Fruit fly (Drosophila melanogaster) whole organism, embryonic: Measurements from ENCODE around the gene COX7AL2.

Experiments used
- C15 ChIP-seq: fragments of 200-800 bp; sonication (Bioruptor generic); IDR thresholded peaks from 3 replicates; pipeline ENCODE4 v1.3.6; 2022; ENCODE audit warnings: missing biosample characterization, missing genetic modification characterization
- CG10565 ChIP-seq: fragments of 200-800 bp; sonication (Bioruptor generic); optimal IDR thresholded peaks from 3 replicates; lab custom pipeline; 2016; ENCODE audit warnings: missing biosample characterization, mild to moderate bottlenecking, missing genetic modification characterization
- CG11093 ChIP-seq: fragments of 200-800 bp; sonication (Bioruptor generic); IDR thresholded peaks from 3 replicates; pipeline ENCODE4 v1.3.6; 2022; ENCODE audit warnings: missing biosample characterization, missing genetic modification characterization
- CG12071 ChIP-seq: fragments of 200-800 bp; sonication (Bioruptor generic); optimal IDR thresholded peaks from 3 replicates; lab custom pipeline; 2018; ENCODE audit warnings: missing biosample characterization, mild to moderate bottlenecking, missing genetic modification characterization
- CG12155 ChIP-seq: fragments of 200-800 bp; sonication (Bioruptor generic); optimal IDR thresholded peaks from 3 replicates; lab custom pipeline; 2016; ENCODE audit warnings: missing biosample characterization, missing genetic modification characterization
- CG12659 ChIP-seq: fragments of 200-800 bp; sonication (Bioruptor generic); optimal IDR thresholded peaks from 3 replicates; lab custom pipeline; 2017; ENCODE audit warnings: mild to moderate bottlenecking, missing biosample characterization, missing genetic modification reagents, missing genetic modification characterization
- CG12769 ChIP-seq: fragments of 200-800 bp; sonication (Bioruptor generic); optimal IDR thresholded peaks from 2 replicates; lab custom pipeline; 2019; ENCODE audit warnings: missing biosample characterization, mild to moderate bottlenecking, missing genetic modification characterization, moderate library complexity
- CG13894 ChIP-seq: fragments of 200-800 bp; sonication (Bioruptor generic); optimal IDR thresholded peaks from 3 replicates; lab custom pipeline; 2018; ENCODE audit warnings: missing biosample characterization, mild to moderate bottlenecking, missing genetic modification characterization, moderate library complexity
- CG30020 ChIP-seq: fragments of 200-800 bp; optimal IDR thresholded peaks from 2 replicates; lab custom pipeline; 2019; ENCODE audit warnings: missing biosample characterization, mild to moderate bottlenecking, missing genetic modification characterization, moderate library complexity
- CG3163 ChIP-seq: fragments of 200-800 bp; sonication (Bioruptor generic); optimal IDR thresholded peaks from 3 replicates; lab custom pipeline; 2016; ENCODE audit warnings: missing biosample characterization, missing genetic modification characterization
- CG5180 ChIP-seq: fragments of 200-800 bp; sonication (Bioruptor generic); optimal IDR thresholded peaks from 3 replicates; lab custom pipeline; 2017; ENCODE audit warnings: missing biosample characterization, missing genetic modification characterization, mild to moderate bottlenecking, moderate library complexity, missing genetic modification reagents
- CG6254 ChIP-seq: fragments of 200-800 bp; sonication (Bioruptor generic); optimal IDR thresholded peaks from 3 replicates; lab custom pipeline; 2017; ENCODE audit warnings: mild to moderate bottlenecking, missing biosample characterization, missing genetic modification reagents, missing genetic modification characterization
- CG6272 ChIP-seq: fragments of 200-800 bp; sonication (Bioruptor generic); IDR thresholded peaks from 2 replicates; pipeline ENCODE4 v1.3.6; 2022; ENCODE audit warnings: missing biosample characterization, missing genetic modification characterization
- CG7963 ChIP-seq: fragments of 200-800 bp; sonication (Bioruptor generic); IDR thresholded peaks from 3 replicates; pipeline ENCODE4 v1.3.6; 2022; ENCODE audit warnings: missing biosample characterization, missing genetic modification characterization; ENCODE audit not compliant: partially characterized antibody
- CG8478 ChIP-seq: fragments of >200 bp; optimal IDR thresholded peaks from 2 replicates; lab custom pipeline; 2018
- Dll ChIP-seq: fragments of 200-800 bp; sonication (Bioruptor generic); IDR thresholded peaks from 4 replicates; pipeline ENCODE4 v1.3.6; 2022; ENCODE audit warnings: missing biosample characterization, missing genetic modification characterization; ENCODE audit not compliant: partially characterized antibody
- Eip74EF ChIP-seq, 2 experiments: fragments of 200-800 bp in 1 of 2; fragments of >200 bp in 1 of 2; sonication (Bioruptor generic) in 1 of 2; optimal IDR thresholded peaks; 2 replicates each; lab custom pipeline; 2017 to 2019; ENCODE audit warnings: missing biosample characterization in 2 of 2, missing genetic modification characterization in 2 of 2, mild to moderate bottlenecking in 1 of 2, moderate library complexity in 1 of 2
- HLH4C ChIP-seq: fragments of 200-800 bp; sonication (Bioruptor generic); IDR thresholded peaks from 3 replicates; pipeline ENCODE4 v1.3.6; 2022; ENCODE audit warnings: missing biosample characterization, missing genetic modification characterization; ENCODE audit not compliant: partially characterized antibody
- HLHmδ ChIP-seq: fragments of 200-800 bp; sonication (Bioruptor generic); optimal IDR thresholded peaks from 2 replicates; lab custom pipeline; 2018; ENCODE audit warnings: missing biosample characterization, mild to moderate bottlenecking, missing genetic modification characterization, moderate library complexity
- Hmr ChIP-seq: fragments of 200-800 bp; sonication (Bioruptor generic); optimal IDR thresholded peaks from 3 replicates; lab custom pipeline; 2017; ENCODE audit warnings: mild to moderate bottlenecking, missing biosample characterization, missing genetic modification reagents, missing genetic modification characterization
- Lhr ChIP-seq: fragments of 200-800 bp; sonication (Bioruptor generic); optimal IDR thresholded peaks from 3 replicates; lab custom pipeline; 2017; ENCODE audit warnings: mild to moderate bottlenecking, missing biosample characterization, missing genetic modification reagents, missing genetic modification characterization
- Med ChIP-seq: fragments of 200-800 bp; sonication (Bioruptor generic); peaks from one replicate; lab custom pipeline; 2016; ENCODE audit warnings: missing biosample characterization, missing genetic modification characterization, mild to moderate bottlenecking, inconsistent platforms, moderate library complexity
- Nf-YC ChIP-seq: fragments of 200-800 bp; optimal IDR thresholded peaks from 3 replicates; lab custom pipeline; 2019; ENCODE audit warnings: missing biosample characterization, mild to moderate bottlenecking, missing genetic modification characterization, moderate library complexity
- NfI ChIP-seq: fragments of 200-800 bp; sonication (Bioruptor generic); optimal IDR thresholded peaks from 3 replicates; lab custom pipeline; 2018; ENCODE audit warnings: missing biosample characterization, mild to moderate bottlenecking, missing genetic modification characterization, moderate library complexity
- Pdp1 ChIP-seq, 2 experiments: fragments of 200-800 bp; sonication (Bioruptor generic); optimal IDR thresholded peaks; 3 replicates each; lab custom pipeline; 2016; ENCODE audit warnings: missing biosample characterization in 2 of 2, missing genetic modification characterization in 2 of 2, mild to moderate bottlenecking in 1 of 2, moderate library complexity in 1 of 2
- Rx ChIP-seq: fragments of 200-800 bp; sonication (Bioruptor generic); IDR thresholded peaks from 2 replicates; pipeline ENCODE4 v1.3.6; 2022; ENCODE audit warnings: missing biosample characterization, missing genetic modification characterization
- cg ChIP-seq: fragments of 200-800 bp; sonication (Bioruptor generic); optimal IDR thresholded peaks from 3 replicates; lab custom pipeline; 2019; ENCODE audit warnings: missing biosample characterization, mild to moderate bottlenecking, missing genetic modification characterization, moderate library complexity
- corto ChIP-seq: fragments of 200-800 bp; sonication (Bioruptor generic); optimal IDR thresholded peaks from 2 replicates; lab custom pipeline; 2016; ENCODE audit warnings: missing biosample characterization, mild to moderate bottlenecking, missing genetic modification characterization, moderate library complexity
- dm ChIP-seq: fragments of 200-800 bp; sonication (Bioruptor generic); optimal IDR thresholded peaks from 3 replicates; lab custom pipeline; 2016; ENCODE audit warnings: missing biosample characterization, missing genetic modification characterization
- eve ChIP-seq, 2 experiments: fragments of >200 bp; optimal IDR thresholded peaks; 2 replicates each; lab custom pipeline; 2017; ENCODE audit warnings: missing biosample characterization in 2 of 2, missing genetic modification characterization in 2 of 2
- ftz-f1 ChIP-seq: fragments of 200-800 bp; sonication (Bioruptor generic); optimal IDR thresholded peaks from 2 replicates; lab custom pipeline; 2016; ENCODE audit warnings: missing biosample characterization, missing genetic modification characterization
- grn ChIP-seq: fragments of 200-800 bp; sonication (Bioruptor generic); optimal IDR thresholded peaks from 3 replicates; lab custom pipeline; 2017; ENCODE audit warnings: missing biosample characterization, missing genetic modification characterization
- gro ChIP-seq: fragments of 200-800 bp; sonication (Bioruptor generic); optimal IDR thresholded peaks from 2 replicates; lab custom pipeline; 2016; ENCODE audit warnings: missing biosample characterization, missing genetic modification characterization
- knrl ChIP-seq: fragments of 200-800 bp; sonication (Bioruptor generic); IDR thresholded peaks from 3 replicates; pipeline ENCODE4 v1.3.6; 2022; ENCODE audit warnings: missing biosample characterization, missing genetic modification characterization; ENCODE audit not compliant: partially characterized antibody
- lbe ChIP-seq: fragments of 200-800 bp; sonication (Bioruptor generic); optimal IDR thresholded peaks from 2 replicates; lab custom pipeline; 2016; ENCODE audit warnings: missing biosample characterization, mild to moderate bottlenecking, missing genetic modification characterization
- lilli ChIP-seq: fragments of 200-800 bp; sonication (Bioruptor generic); optimal IDR thresholded peaks from 3 replicates; lab custom pipeline; 2016; ENCODE audit warnings: missing biosample characterization, missing genetic modification characterization
- lola ChIP-seq, 3 experiments: fragments of >200 bp in 2 of 3; fragments of 200-800 bp in 1 of 3; sonication (Bioruptor generic) in 1 of 3; optimal IDR thresholded peaks; 2 replicates each; lab custom pipeline; 2017 to 2019; ENCODE audit warnings: missing biosample characterization in 3 of 3, missing genetic modification characterization in 3 of 3, mild to moderate bottlenecking in 1 of 3, moderate library complexity in 1 of 3
- nom ChIP-seq: fragments of 200-800 bp; sonication (Bioruptor generic); optimal IDR thresholded peaks from 2 replicates; lab custom pipeline; 2017; ENCODE audit warnings: missing biosample characterization, missing genetic modification characterization, mild to moderate bottlenecking, moderate library complexity, missing genetic modification reagents
- pnt ChIP-seq: fragments of 200-800 bp; sonication (Bioruptor generic); optimal IDR thresholded peaks from 3 replicates; lab custom pipeline; 2016; ENCODE audit warnings: missing biosample characterization, missing genetic modification characterization
- ssp ChIP-seq: fragments of 200-800 bp; sonication (Bioruptor generic); IDR thresholded peaks from 2 replicates; pipeline ENCODE4 v1.3.6; 2022; ENCODE audit warnings: missing biosample characterization, missing genetic modification characterization
- sug ChIP-seq: fragments of 200-800 bp; optimal IDR thresholded peaks from 2 replicates; lab custom pipeline; 2019; ENCODE audit warnings: missing biosample characterization, mild to moderate bottlenecking, missing genetic modification characterization, moderate library complexity
- tap ChIP-seq: fragments of 200-800 bp; optimal IDR thresholded peaks from 3 replicates; lab custom pipeline; 2019; ENCODE audit warnings: missing biosample characterization, mild to moderate bottlenecking, missing genetic modification characterization, moderate library complexity
- unpg ChIP-seq: fragments of 200-800 bp; sonication (Bioruptor generic); optimal IDR thresholded peaks from 3 replicates; lab custom pipeline; 2018; ENCODE audit warnings: missing biosample characterization, mild to moderate bottlenecking, missing genetic modification characterization, moderate library complexity
- usp ChIP-seq: fragments of >200 bp; optimal IDR thresholded peaks from 2 replicates; lab custom pipeline; 2017; ENCODE audit warnings: missing biosample characterization, missing genetic modification characterization
- yki ChIP-seq: fragments of >200 bp; optimal IDR thresholded peaks from 3 replicates; lab custom pipeline; 2018

Gene COX7AL2

dm6 chr2L:2200136-2201036 is 2.7 kb upstream of the COX7AL2 start (continued):
- peak; percentile 4 for TF ChIP-seq CG6254 (GFP tag; lab: Kevin White, UChicago)
- TF ChIP-seq tap = no peak
- TF ChIP-seq usp (GFP tag; lab: Kevin White, UChicago) = peak; percentile 31
- TF ChIP-seq Med (GFP tag; lab: Kevin White, UChicago) = peak; percentile 58
- peak; percentile 33 for TF ChIP-seq lbe
- peak; percentile 7 for TF ChIP-seq Hmr (GFP tag; lab: Kevin White, UChicago)
- TF ChIP-seq unpg (GFP tag; lab: Kevin White, UChicago) = no peak
- TF ChIP-seq CG12769 = peak; percentile 81
- peak; percentile 82 for TF ChIP-seq CG13894
- TF ChIP-seq grn (GFP tag; lab: Kevin White, UChicago) = peak; percentile 22
- TF ChIP-seq cg (GFP tag; lab: Kevin White, UChicago) = peak; percentile 89
- no peak for TF ChIP-seq dm (GFP tag; lab: Kevin White, UChicago)
- TF ChIP-seq ftz-f1 = peak; percentile 94
- peak; percentile 19 for TF ChIP-seq gro (GFP tag; lab: Kevin White, UChicago)
- TF ChIP-seq CG5180 = peak; percentile 60
- TF ChIP-seq pnt (GFP tag; lab: Kevin White, UChicago) = no peak
- TF ChIP-seq Eip74EF (GFP tag; optimal IDR thresholded peaks at IDR 0.05; lab: Kevin White, UChicago) = peak in 1 of 2 experiments; percentile 10
- no peak for TF ChIP-seq C15 (GFP tag; lab: Robert Waterston, UW)
- peak; percentile 63 for TF ChIP-seq CG8478 (lab: Kevin White, UChicago)
- TF ChIP-seq CG12071 (GFP tag; lab: Kevin White, UChicago) = peak; percentile 11
- peak; percentile 48 for TF ChIP-seq CG3163
- TF ChIP-seq Pdp1 (GFP tag; optimal IDR thresholded peaks at IDR 0.05; lab: Kevin White, UChicago) = peak in 1 of 2 experiments; percentile 100
- no peak for TF ChIP-seq CG11093 (GFP tag; lab: Robert Waterston, UW)
- TF ChIP-seq ssp = no peak
- peak; percentile 64 for TF ChIP-seq Nf-YC (tag; lab: Kevin White, UChicago)
- TF ChIP-seq knrl (GFP tag; lab: Robert Waterston, UW) = no peak
- peak; percentile 63 for TF ChIP-seq HLHmδ
- no peak for TF ChIP-seq lola (GFP tag; optimal IDR thresholded peaks at IDR 0.05; lab: Kevin White, UChicago)
- no peak for TF ChIP-seq HLH4C (GFP tag; lab: Robert Waterston, UW)

- TF ChIP-seq CG6272 (GFP tag; lab: Robert Waterston, UW) (no peak), Dll (GFP tag; lab: Robert Waterston, UW) (no peak), corto (peak; percentile 69), NfI (GFP tag; lab: Kevin White, UChicago) (no peak), yki (lab: Kevin White, UChicago) (no peak), grn (GFP tag; lab: Kevin White, UChicago) (no peak), nom (GFP tag; lab: Kevin White, UChicago) (peak; percentile 42), lilli (GFP tag; lab: Kevin White, UChicago) (no peak), Rx (GFP tag; lab: Robert Waterston, UW) (no peak), Lhr (GFP tag; lab: Kevin White, UChicago) (no peak), sug (tag; lab: Kevin White, UChicago) (no peak), CG12659 (GFP tag; lab: Kevin White, UChicago) (no peak), CG7963 (GFP tag; lab: Robert Waterston, UW) (no peak), CG12155 (GFP tag; lab: Kevin White, UChicago) (no peak), eve (GFP tag; optimal IDR thresholded peaks at IDR 0.05; lab: Kevin White, UChicago) (no peak), CG10565 (GFP tag; lab: Kevin White, UChicago) (no peak), CG30020 (tag; lab: Kevin White, UChicago) (no peak)
Measured at dm6 chr2L:2199433-2199796, 1.7 kb upstream of the COX7AL2 start.
